Worm (Caenorhabditis elegans): ENCODE measurements around the gene mrp-2.
A peak's percentile ranks its signal among the peaks of the same experiment; 100 is the strongest.

DNA sequence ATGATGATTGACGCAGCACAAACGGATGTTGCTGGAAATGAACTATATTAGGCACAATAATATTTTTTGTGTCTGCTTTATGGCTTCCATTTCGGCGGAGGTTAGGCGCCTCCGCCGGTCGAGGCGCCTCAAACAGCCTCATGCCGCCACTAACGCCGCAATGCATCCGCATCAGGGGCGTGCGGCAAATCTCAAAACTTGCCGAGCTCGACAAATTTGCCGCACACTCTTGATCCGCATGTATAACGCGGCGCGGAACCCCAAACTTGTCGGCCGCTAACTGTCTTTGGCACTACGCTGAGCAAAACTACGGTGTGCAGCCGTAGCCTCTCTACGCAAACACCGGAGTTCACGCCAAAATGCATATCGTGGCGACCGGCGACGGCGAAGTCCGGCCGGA, 9.3 kb upstream of the mrp-2 start:
- TF ChIP-seq ama-1 (optimal IDR thresholded peaks at IDR 0.05): no peak
- TF ChIP-seq aly-1 (tag; optimal IDR thresholded peaks at IDR 0.05): no peak
- no peak for TF ChIP-seq ceh-13 (GFP tag; optimal IDR thresholded peaks at IDR 0.05)
- TF ChIP-seq tbx-11 (GFP tag; IDR thresholded peaks at IDR 0.05): no peak
- TF ChIP-seq B0310.2 (tag; optimal IDR thresholded peaks at IDR 0.05): no peak
- no peak for TF ChIP-seq hmbx-1 (tag; optimal IDR thresholded peaks at IDR 0.05)
- 0 out of 2 replicates have a peak, but pooled peaks have one; percentile 18 for TF ChIP-seq scrt-1 (GFP tag; IDR thresholded peaks at IDR 0.05)
- no peak for TF ChIP-seq hnd-1 (tag; optimal IDR thresholded peaks at IDR 0.05)
- no peak for TF ChIP-seq ceh-36 (tag; optimal IDR thresholded peaks at IDR 0.05)
- no peak for TF ChIP-seq sea-1 (GFP tag; conservative IDR thresholded peaks at IDR 0.05)
- TF ChIP-seq flt-1 (GFP tag; IDR thresholded peaks at IDR 0.05): no peak
- TF ChIP-seq tbx-37 (GFP tag; conservative IDR thresholded peaks at IDR 0.05): no peak
- TF ChIP-seq hmg-4 (GFP tag; optimal IDR thresholded peaks at IDR 0.05): no peak
- TF ChIP-seq tra-4 (tag; optimal IDR thresholded peaks at IDR 0.05): no peak
